Fruit fly (Drosophila melanogaster): ENCODE results near the gene CG17325.

DNA sequence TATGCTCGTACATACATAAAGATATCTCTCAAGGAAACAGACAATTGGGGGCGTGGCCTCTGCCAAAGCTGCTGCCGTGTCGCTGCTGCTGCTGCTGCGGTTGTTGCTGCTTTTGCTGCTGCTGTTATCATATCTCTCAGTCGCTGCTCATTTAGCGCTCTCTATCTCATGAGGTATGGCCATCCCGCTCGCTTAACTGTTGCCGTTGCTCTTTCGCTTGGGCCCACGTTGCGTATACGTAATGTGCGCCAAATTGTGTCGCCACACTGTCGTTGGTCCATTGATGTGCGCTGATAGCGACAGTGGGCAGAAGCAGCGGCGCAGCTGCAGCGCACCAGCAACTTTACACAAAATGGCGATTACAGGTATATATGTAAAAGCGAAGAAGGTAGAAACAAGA lies 16.0 kb upstream of the CG17325 start:
- TF ChIP-seq dac (GFP tag; optimal IDR thresholded peaks at IDR 0.05) (no peak), CG10631 (GFP tag; optimal IDR thresholded peaks at IDR 0.05) (no peak), OdsH (GFP tag; optimal IDR thresholded peaks at IDR 0.05) (no peak), Eip75B (GFP tag; optimal IDR thresholded peaks at IDR 0.05) (no peak), CG6163 (GFP tag; IDR thresholded peaks at IDR 0.05) (no peak), acj6 (GFP tag; optimal IDR thresholded peaks at IDR 0.05) (no peak), Sox15 (GFP tag; optimal IDR thresholded peaks at IDR 0.05) (no peak), lz (GFP tag; optimal IDR thresholded peaks at IDR 0.05) (no peak), svp (GFP tag) (no peak)

Measured in whole organism, prepupa.